Fruit fly (Drosophila melanogaster) whole organism, embryonic: ENCODE results near the gene Kdm2.
A peak's percentile ranks its signal among the peaks of the same experiment; 100 is the strongest.

Experiments
- Asciz ChIP-seq: fragments of 200-800 bp; sonication (Bioruptor generic); optimal IDR thresholded peaks from 2 replicates; lab custom pipeline; 2017; ENCODE audit warnings: missing biosample characterization, mild to moderate bottlenecking, missing genetic modification characterization, missing genetic modification reagents
- Bgb ChIP-seq: fragments of 200-800 bp; sonication (Bioruptor generic); IDR thresholded peaks from 2 replicates; pipeline ENCODE4 v1.3.6; 2022; ENCODE audit warnings: missing biosample characterization, missing genetic modification characterization; ENCODE audit not compliant: partially characterized antibody
- CG10366 ChIP-seq: fragments of 200-800 bp; sonication (Bioruptor generic); IDR thresholded peaks from 2 replicates; pipeline ENCODE4 v1.3.6; 2022; ENCODE audit warnings: missing biosample characterization, missing genetic modification characterization
- CG10543 ChIP-seq: fragments of 200-800 bp; sonication (Bioruptor generic); optimal IDR thresholded peaks from 3 replicates; lab custom pipeline; 2017; ENCODE audit warnings: missing biosample characterization, mild to moderate bottlenecking, missing genetic modification characterization, moderate library complexity
- CG10565 ChIP-seq: fragments of 200-800 bp; sonication (Bioruptor generic); optimal IDR thresholded peaks from 3 replicates; lab custom pipeline; 2016; ENCODE audit warnings: missing biosample characterization, mild to moderate bottlenecking, missing genetic modification characterization
- CG11093 ChIP-seq: fragments of 200-800 bp; sonication (Bioruptor generic); IDR thresholded peaks from 3 replicates; pipeline ENCODE4 v1.3.6; 2022; ENCODE audit warnings: missing biosample characterization, missing genetic modification characterization
- CG12071 ChIP-seq: fragments of 200-800 bp; sonication (Bioruptor generic); optimal IDR thresholded peaks from 3 replicates; lab custom pipeline; 2018; ENCODE audit warnings: missing biosample characterization, mild to moderate bottlenecking, missing genetic modification characterization
- CG13296 ChIP-seq: fragments of 200-800 bp; sonication (Bioruptor generic); optimal IDR thresholded peaks from 3 replicates; lab custom pipeline; 2018; ENCODE audit warnings: missing biosample characterization, mild to moderate bottlenecking, missing genetic modification characterization
- CG14965 ChIP-seq: fragments of 200-800 bp; sonication (Bioruptor generic); optimal IDR thresholded peaks from 2 replicates; lab custom pipeline; 2016; ENCODE audit warnings: missing biosample characterization, missing genetic modification characterization, borderline replicate concordance
- CG15073 ChIP-seq: fragments of 200-800 bp; sonication (Bioruptor generic); optimal IDR thresholded peaks from 2 replicates; lab custom pipeline; 2016; ENCODE audit warnings: missing biosample characterization, missing genetic modification characterization
- CG16815 ChIP-seq: fragments of 200-800 bp; sonication (Bioruptor generic); optimal IDR thresholded peaks from 3 replicates; lab custom pipeline; 2017; ENCODE audit warnings: missing biosample characterization, mild to moderate bottlenecking, missing genetic modification characterization
- CG17359 ChIP-seq: fragments of 200-800 bp; sonication (Bioruptor generic); optimal IDR thresholded peaks from 3 replicates; lab custom pipeline; 2018; ENCODE audit warnings: missing biosample characterization, mild to moderate bottlenecking, missing genetic modification characterization, moderate library complexity
- CG17802 ChIP-seq: fragments of 200-800 bp; sonication (Bioruptor generic); optimal IDR thresholded peaks from 2 replicates; lab custom pipeline; 2018; ENCODE audit warnings: missing biosample characterization, mild to moderate bottlenecking, missing genetic modification characterization, moderate library complexity
- CG18011 ChIP-seq: fragments of 200-800 bp; sonication (Bioruptor generic); optimal IDR thresholded peaks from 2 replicates; lab custom pipeline; 2017; ENCODE audit warnings: missing biosample characterization, missing genetic modification characterization, mild to moderate bottlenecking, moderate library complexity, missing genotype
- CG18764 ChIP-seq: fragments of 200-800 bp; sonication (Bioruptor generic); optimal IDR thresholded peaks from 3 replicates; lab custom pipeline; 2016; ENCODE audit warnings: missing biosample characterization, missing genetic modification characterization
- CG2889 ChIP-seq: fragments of 200-800 bp; sonication (Bioruptor generic); IDR thresholded peaks from 3 replicates; pipeline ENCODE4 v1.3.6; 2022; ENCODE audit warnings: missing biosample characterization, missing genetic modification characterization
- CG32772 ChIP-seq: fragments of 200-800 bp; sonication (Bioruptor generic); IDR thresholded peaks from 2 replicates; pipeline ENCODE4 v1.3.6; 2022; ENCODE audit warnings: missing biosample characterization, missing genetic modification characterization
- CG3726 ChIP-seq: fragments of 200-800 bp; sonication (Bioruptor generic); IDR thresholded peaks from 3 replicates; pipeline ENCODE4, ENCODE4 v1.3.6; 2022; ENCODE audit warnings: missing biosample characterization, missing genetic modification characterization
- CG3838 ChIP-seq: fragments of 200-800 bp; sonication (Bioruptor generic); optimal IDR thresholded peaks from 3 replicates; lab custom pipeline; 2016; ENCODE audit warnings: missing biosample characterization, missing genetic modification characterization
- CG4404 ChIP-seq: fragments of 200-800 bp; sonication (Bioruptor generic); IDR thresholded peaks from 2 replicates; pipeline ENCODE4 v1.3.6; 2022; ENCODE audit warnings: missing biosample characterization, missing genetic modification characterization
- CG6654 ChIP-seq: fragments of 200-800 bp; sonication (Bioruptor generic); optimal IDR thresholded peaks from 2 replicates; lab custom pipeline; 2017; ENCODE audit warnings: missing biosample characterization, mild to moderate bottlenecking, missing genetic modification characterization
- CG6689 ChIP-seq: fragments of 200-800 bp; sonication (Bioruptor generic); IDR thresholded peaks from 2 replicates; pipeline ENCODE4 v1.3.6; 2022; ENCODE audit warnings: missing biosample characterization, missing genetic modification characterization
- CG9817 ChIP-seq: fragments of 200-800 bp; sonication (Bioruptor generic); optimal IDR thresholded peaks from 2 replicates; lab custom pipeline; 2018; ENCODE audit warnings: missing biosample characterization, mild to moderate bottlenecking, missing genetic modification characterization, moderate library complexity
- CoRest ChIP-seq: fragments of 200-800 bp; sonication (Bioruptor generic); optimal IDR thresholded peaks from 3 replicates; lab custom pipeline; 2018; ENCODE audit warnings: missing biosample characterization, mild to moderate bottlenecking, missing genetic modification characterization, moderate library complexity
- Dek ChIP-seq: fragments of 200-800 bp; sonication (Bioruptor generic); optimal IDR thresholded peaks from 3 replicates; lab custom pipeline; 2019; ENCODE audit warnings: missing biosample characterization, mild to moderate bottlenecking, missing genetic modification characterization, moderate library complexity
- Doc3 ChIP-seq: fragments of 200-800 bp; sonication (Bioruptor generic); IDR thresholded peaks from 3 replicates; pipeline ENCODE4 v1.3.6; 2022; ENCODE audit warnings: missing biosample characterization, missing genetic modification characterization; ENCODE audit not compliant: partially characterized antibody
- E2f1 ChIP-seq: fragments of 200-800 bp; sonication (Bioruptor generic); IDR thresholded peaks from 2 replicates; pipeline ENCODE4 v1.3.6; 2022; ENCODE audit warnings: missing biosample characterization, missing genetic modification characterization
- Hr51 ChIP-seq, 2 experiments: fragments of 200-800 bp; sonication (Bioruptor generic); optimal IDR thresholded peaks; 2 replicates in 1 of 2; 3 replicates in 1 of 2; lab custom pipeline; 2016 to 2018; ENCODE audit warnings: missing biosample characterization in 2 of 2, missing genetic modification characterization in 2 of 2, mild to moderate bottlenecking in 1 of 2, moderate library complexity in 1 of 2
- Jarid2 ChIP-seq: fragments of 200-800 bp; sonication (Bioruptor generic); optimal IDR thresholded peaks from 3 replicates; lab custom pipeline; 2017; ENCODE audit warnings: mild to moderate bottlenecking, missing biosample characterization, missing genetic modification reagents, missing genetic modification characterization
- Med ChIP-seq: fragments of 200-800 bp; sonication (Bioruptor generic); peaks from one replicate; lab custom pipeline; 2016; ENCODE audit warnings: missing biosample characterization, missing genetic modification characterization, mild to moderate bottlenecking, inconsistent platforms, moderate library complexity
- Oaz ChIP-seq: fragments of 200-800 bp; sonication (Bioruptor generic); IDR thresholded peaks from 2 replicates; pipeline ENCODE4 v1.3.6; 2022; ENCODE audit warnings: missing biosample characterization, missing genetic modification characterization
- Optix ChIP-seq: fragments of 200-800 bp; sonication (Bioruptor generic); IDR thresholded peaks from 3 replicates; pipeline ENCODE4 v1.3.6; 2022; ENCODE audit warnings: missing biosample characterization, missing genetic modification characterization
- Pdp1 ChIP-seq, 2 experiments: fragments of 200-800 bp; sonication (Bioruptor generic); optimal IDR thresholded peaks; 3 replicates each; lab custom pipeline; 2016; ENCODE audit warnings: missing biosample characterization in 2 of 2, missing genetic modification characterization in 2 of 2, mild to moderate bottlenecking in 1 of 2, moderate library complexity in 1 of 2
- Sox102F ChIP-seq: fragments of 200-800 bp; sonication (Bioruptor generic); optimal IDR thresholded peaks from 2 replicates; lab custom pipeline; 2018; ENCODE audit warnings: missing biosample characterization, mild to moderate bottlenecking, missing genetic modification characterization, moderate library complexity
- al ChIP-seq: fragments of 200-800 bp; sonication (Bioruptor generic); IDR thresholded peaks from 2 replicates; pipeline ENCODE4 v1.3.6; 2022; ENCODE audit warnings: missing biosample characterization, missing genetic modification characterization
- caup ChIP-seq: fragments of 200-800 bp; sonication (Bioruptor generic); optimal IDR thresholded peaks from 3 replicates; lab custom pipeline; 2017; ENCODE audit warnings: missing biosample characterization, mild to moderate bottlenecking, missing genetic modification characterization, moderate library complexity; ENCODE audit not compliant: severe bottlenecking
- chif ChIP-seq, 2 experiments: fragments of 200-800 bp; sonication (Bioruptor generic); optimal IDR thresholded peaks; 3 replicates each; lab custom pipeline; 2016; ENCODE audit warnings: missing biosample characterization in 2 of 2, missing genetic modification characterization in 2 of 2
- ci ChIP-seq: fragments of 200-800 bp; sonication (Bioruptor generic); IDR thresholded peaks from 3 replicates; pipeline ENCODE4 v1.3.6; 2022; ENCODE audit warnings: missing biosample characterization, missing genetic modification characterization
- exex ChIP-seq: fragments of 200-800 bp; sonication (Bioruptor generic); optimal IDR thresholded peaks from 4 replicates; lab custom pipeline; 2018; ENCODE audit warnings: missing biosample characterization, mild to moderate bottlenecking, missing genetic modification characterization, moderate library complexity
- fu2 ChIP-seq: fragments of 200-800 bp; sonication (Bioruptor generic); optimal IDR thresholded peaks from 2 replicates; lab custom pipeline; 2016; ENCODE audit warnings: missing biosample characterization, missing genetic modification characterization
- grau ChIP-seq: fragments of 200-800 bp; optimal IDR thresholded peaks from 3 replicates; lab custom pipeline; 2019; ENCODE audit warnings: missing biosample characterization, mild to moderate bottlenecking, missing genetic modification characterization, moderate library complexity
- jing ChIP-seq: fragments of 200-800 bp; sonication (Bioruptor generic); optimal IDR thresholded peaks from 2 replicates; lab custom pipeline; 2018; ENCODE audit warnings: missing biosample characterization, mild to moderate bottlenecking, missing genetic modification characterization
- mam ChIP-seq: fragments of 200-800 bp; sonication (Bioruptor generic); optimal IDR thresholded peaks from 3 replicates; lab custom pipeline; 2016; ENCODE audit warnings: missing biosample characterization, missing genetic modification characterization
- scrt ChIP-seq: fragments of 200-800 bp; sonication (Bioruptor generic); optimal IDR thresholded peaks from 2 replicates; lab custom pipeline; 2018; ENCODE audit warnings: missing biosample characterization, mild to moderate bottlenecking, missing genetic modification characterization, moderate library complexity
- slbo ChIP-seq: fragments of 200-800 bp; sonication (Bioruptor generic); IDR thresholded peaks from 2 replicates; pipeline ENCODE4 v1.3.6; 2022; ENCODE audit warnings: missing biosample characterization, missing genetic modification characterization
- ssp ChIP-seq: fragments of 200-800 bp; sonication (Bioruptor generic); IDR thresholded peaks from 2 replicates; pipeline ENCODE4 v1.3.6; 2022; ENCODE audit warnings: missing biosample characterization, missing genetic modification characterization
- toy ChIP-seq: fragments of 200-800 bp; sonication (Bioruptor generic); IDR thresholded peaks from 2 replicates; pipeline ENCODE4 v1.3.6; 2022; ENCODE audit warnings: missing biosample characterization, missing genetic modification characterization
- trh ChIP-seq: fragments of 200-800 bp; sonication (Bioruptor generic); optimal IDR thresholded peaks from 2 replicates; lab custom pipeline; 2016; ENCODE audit warnings: missing biosample characterization, missing genetic modification characterization
- vnd ChIP-seq: fragments of 200-800 bp; sonication (Bioruptor generic); IDR thresholded peaks from 3 replicates; pipeline ENCODE4 v1.3.6; 2022; ENCODE audit warnings: missing biosample characterization, missing genetic modification characterization; ENCODE audit not compliant: partially characterized antibody

The Kdm2 gene

dm6 chr3R:9013765-9014380, 38.4 kb upstream of the Kdm2 start (continued):
- TF ChIP-seq scrt (GFP tag; lab: Kevin White, UChicago) (no peak), CG16815 (GFP tag; lab: Kevin White, UChicago) (no peak), Sox102F (GFP tag; lab: Kevin White, UChicago) (no peak), CG6654 (GFP tag; lab: Kevin White, UChicago) (no peak), jing (no peak), CG32772 (GFP tag; lab: Robert Waterston, UW) (no peak), CG11093 (no peak), fu2 (GFP tag; lab: Kevin White, UChicago) (peak; percentile 53), grau (tag; lab: Kevin White, UChicago) (peak; percentile 54), CG3726 (GFP tag; lab: Robert Waterston, UW) (no peak), CG9817 (tag; lab: Kevin White, UChicago) (peak; percentile 28), ci (GFP tag; lab: Robert Waterston, UW) (peak; percentile 72), CG18764 (GFP tag; lab: Kevin White, UChicago) (no peak), CG14965 (GFP tag; lab: Kevin White, UChicago) (no peak), vnd (GFP tag; lab: Robert Waterston, UW) (no peak), CG15073 (GFP tag; lab: Kevin White, UChicago) (peak; percentile 96), Jarid2 (GFP tag; lab: Kevin White, UChicago) (no peak), CG10543 (GFP tag; lab: Kevin White, UChicago) (peak; percentile 78), trh (GFP tag; lab: Kevin White, UChicago) (no peak), CG3838 (GFP tag; lab: Kevin White, UChicago) (no peak), CG18011 (GFP tag; lab: Kevin White, UChicago) (peak; percentile 21), al (no peak), E2f1 (0 out of 2 replicates have a peak, but pooled peaks have one; percentile 11), CG12071 (no peak), ssp (GFP tag; lab: Robert Waterston, UW) (no peak), CG10565 (GFP tag; lab: Kevin White, UChicago) (no peak), CG6689 (GFP tag; lab: Robert Waterston, UW) (peak; percentile 49), Med (GFP tag; lab: Kevin White, UChicago) (peak; percentile 91), Bgb (GFP tag; lab: Robert Waterston, UW) (no peak), Doc3 (GFP tag; lab: Robert Waterston, UW) (no peak), Optix (GFP tag; lab: Robert Waterston, UW) (no peak), slbo (peak; percentile 53; the same call in 1 of the 2 replicates), CG4404 (GFP tag; lab: Robert Waterston, UW) (0 out of 2 replicates have a peak, but pooled peaks have one; percentile 17), chif (GFP tag; optimal IDR thresholded peaks at IDR 0.05; lab: Kevin White, UChicago) (peak in 1 of 2 experiments; percentile 42), Pdp1 (GFP tag; optimal IDR thresholded peaks at IDR 0.05; lab: Kevin White, UChicago) (peak; percentile 61 to 95), CG13296 (GFP tag; lab: Kevin White, UChicago) (peak; percentile 33), CoRest (tag; lab: Kevin White, UChicago) (peak; percentile 60), Dek (tag; lab: Kevin White, UChicago) (peak; percentile 52), CG17802 (tag; lab: Kevin White, UChicago) (no peak), Asciz (GFP tag; lab: Kevin White, UChicago) (no peak), exex (no peak), Oaz (GFP tag; lab: Robert Waterston, UW) (no peak; the same call in 1 of the 2 replicates), CG17359 (tag; lab: Kevin White, UChicago) (peak; percentile 50), toy (GFP tag; lab: Robert Waterston, UW) (no peak), CG2889 (GFP tag; lab: Robert Waterston, UW) (no peak), mam (GFP tag; lab: Kevin White, UChicago) (peak; percentile 61), Hr51 (GFP tag; optimal IDR thresholded peaks at IDR 0.05; lab: Kevin White, UChicago) (no peak), CG10366 (no peak), caup (GFP tag; lab: Kevin White, UChicago) (peak; percentile 31)
